Worm (Caenorhabditis elegans): ENCODE data around the gene cdc-14.

cdc-14 gene

ce11 chrII:5604441-5604840 lies 11.2 kb upstream of the cdc-14 start:
- TF ChIP-seq pha-4 (GFP tag; IDR thresholded peaks at IDR 0.05) (no peak), pha-4 (tag; optimal IDR thresholded peaks at IDR 0.05) (no peak), lin-13 (GFP tag; optimal IDR thresholded peaks at IDR 0.05) (no peak), tra-1 (GFP tag; IDR thresholded peaks at IDR 0.05) (no peak), ctbp-1 (GFP tag; IDR thresholded peaks at IDR 0.05) (no peak), daf-12 (tag; optimal IDR thresholded peaks at IDR 0.05) (no peak), skn-1 (tag; optimal IDR thresholded peaks at IDR 0.05) (no peak), ceh-28 (tag; optimal IDR thresholded peaks at IDR 0.05) (no peak), mep-1 (tag; optimal IDR thresholded peaks at IDR 0.05) (no peak), F49E8.2 (tag; optimal IDR thresholded peaks at IDR 0.05; ENCODE audit: borderline replicate concordance) (no peak), egl-43 (GFP tag; IDR thresholded peaks at IDR 0.05) (no peak), lir-3 (tag; optimal IDR thresholded peaks at IDR 0.05) (no peak)

- no peak for TF ChIP-seq ztf-11 (tag; optimal IDR thresholded peaks at IDR 0.05)
Observed at ce11 chrII:5603194-5603593, 10.0 kb upstream of the cdc-14 start, which contains the start of gene C17G10.6. Gene C17G10.6, minus strand, starts transcription at chrII:5603294.

- no peak for TF ChIP-seq madf-9 (GFP tag; conservative IDR thresholded peaks at IDR 0.05)
- no peak for TF ChIP-seq gei-8 (GFP tag; optimal IDR thresholded peaks at IDR 0.05)
- TF ChIP-seq D1046.2 (GFP tag; IDR thresholded peaks at IDR 0.05): no peak
- TF ChIP-seq F49E8.2 (tag; optimal IDR thresholded peaks at IDR 0.05; ENCODE audit: borderline replicate concordance): peak; percentile 47
- TF ChIP-seq hlh-30 (tag; optimal IDR thresholded peaks at IDR 0.05; ENCODE audit: insufficient read depth): peak; percentile 82
- no peak for TF ChIP-seq ztf-11 (tag; optimal IDR thresholded peaks at IDR 0.05)
- TF ChIP-seq nhr-10 (tag; optimal IDR thresholded peaks at IDR 0.05): no peak
- TF ChIP-seq rbr-2 (tag; optimal IDR thresholded peaks at IDR 0.05): peak; percentile 67
- no peak for TF ChIP-seq lir-3 (tag; optimal IDR thresholded peaks at IDR 0.05)
- TF ChIP-seq madf-5 (GFP tag; IDR thresholded peaks at IDR 0.05): no peak
- no peak for TF ChIP-seq ceh-62 (tag; optimal IDR thresholded peaks at IDR 0.05)
- peak; percentile 53 for TF ChIP-seq nhr-6 (tag; optimal IDR thresholded peaks at IDR 0.05)
- no peak for TF ChIP-seq fos-1 (tag; optimal IDR thresholded peaks at IDR 0.05)
- TF ChIP-seq ceh-28 (tag; optimal IDR thresholded peaks at IDR 0.05): no peak
- TF ChIP-seq F44E2.7 (GFP tag; IDR thresholded peaks at IDR 0.05): no peak
- peak; percentile 97 for TF ChIP-seq ama-1 (optimal IDR thresholded peaks at IDR 0.05)
- no peak for TF ChIP-seq ces-1 (GFP tag; optimal IDR thresholded peaks at IDR 0.05)
- no peak for TF ChIP-seq tra-1 (GFP tag; IDR thresholded peaks at IDR 0.05)
- TF ChIP-seq unc-130 (GFP tag; optimal IDR thresholded peaks at IDR 0.05): peak; percentile 39
- peak; percentile 67 for TF ChIP-seq mep-1 (tag; optimal IDR thresholded peaks at IDR 0.05)
- TF ChIP-seq mxl-3 (GFP tag; optimal IDR thresholded peaks at IDR 0.05): peak; percentile 27
- no peak for TF ChIP-seq set-16 (GFP tag; IDR thresholded peaks at IDR 0.05)
- TF ChIP-seq zip-11 (GFP tag; IDR thresholded peaks at IDR 0.05): no peak
- no peak; the same call in 1 of the 2 replicates for TF ChIP-seq daf-19 (GFP tag; conservative IDR thresholded peaks at IDR 0.05)
- no peak for TF ChIP-seq Y5F2A.4 (GFP tag; optimal IDR thresholded peaks at IDR 0.05)
- no peak for TF ChIP-seq zip-2 (tag; optimal IDR thresholded peaks at IDR 0.05)
- peak; percentile 88; the same call in 1 of the 2 replicates for TF ChIP-seq T26A8.4 (GFP tag; IDR thresholded peaks at IDR 0.05)
- TF ChIP-seq nhr-41 (GFP tag; IDR thresholded peaks at IDR 0.05): no peak
- no peak for TF ChIP-seq ZK546.5 (tag; optimal IDR thresholded peaks at IDR 0.05)
- no peak for TF ChIP-seq saeg-2 (GFP tag; IDR thresholded peaks at IDR 0.05)
- peak; percentile 75 for TF ChIP-seq snpc-1.2 (GFP tag; IDR thresholded peaks at IDR 0.05)
- TF ChIP-seq zfp-3 (GFP tag; conservative IDR thresholded peaks at IDR 0.05): 0 out of 2 replicates have a peak, but pooled peaks have one; percentile 31
- TF ChIP-seq ZK337.2 (GFP tag; IDR thresholded peaks at IDR 0.05): no peak
- 0 out of 2 replicates have a peak, but pooled peaks have one; percentile 29 for TF ChIP-seq ceh-44 (GFP tag; IDR thresholded peaks at IDR 0.05)
- TF ChIP-seq nhr-25 (tag; optimal IDR thresholded peaks at IDR 0.05; ENCODE audit: borderline replicate concordance, insufficient read depth): no peak
- TF ChIP-seq F10B5.3 (tag; optimal IDR thresholded peaks at IDR 0.05): peak; percentile 24
- TF ChIP-seq nhr-11 (tag; optimal IDR thresholded peaks at IDR 0.05): peak; percentile 26
- TF ChIP-seq cey-2 (tag; optimal IDR thresholded peaks at IDR 0.05; ENCODE audit: borderline replicate concordance, insufficient read depth): no peak
- TF ChIP-seq egl-43 (GFP tag; IDR thresholded peaks at IDR 0.05): no peak
Observed at ce11 chrII:5599326-5600044, 6.3 kb upstream of the cdc-14 start, which contains the start of gene C17G10.10. Gene C17G10.10, minus strand, starts transcription at chrII:5599376.

Data from whole organism, L4 larva.